Fruit fly (Drosophila melanogaster) S2 (cell line): ENCODE data around the gene Coq4.

Experiments
- CG8478 ChIP-seq: fragments of >200 bp; optimal IDR thresholded peaks from 2 replicates; lab custom pipeline; 2018
- CTCF ChIP-seq, 2 experiments: fragments of >200 bp; optimal IDR thresholded peaks; 2 replicates each; lab custom pipeline; 2018

DNA sequence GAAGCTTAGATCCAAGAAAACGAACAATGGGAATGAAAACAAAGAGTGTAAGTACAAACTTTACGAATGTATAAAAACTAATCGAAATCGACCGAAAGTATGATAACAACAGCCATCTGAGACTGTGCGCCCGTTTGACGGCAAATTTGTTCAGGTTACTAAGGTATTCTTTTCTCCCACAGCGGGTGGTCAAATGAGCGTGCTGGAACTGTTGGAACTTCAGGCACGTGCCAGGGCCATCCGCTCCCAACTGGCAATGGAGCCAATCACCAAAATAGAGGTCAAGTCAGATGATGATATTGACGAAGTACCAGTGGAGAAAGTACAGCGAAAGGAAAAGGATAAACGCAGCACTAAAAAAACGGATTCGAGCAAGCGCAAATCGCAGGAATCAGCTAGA, 2.9 kb upstream of the Coq4 start, which contains the start of gene CG12229:
- TF ChIP-seq CTCF (optimal IDR thresholded peaks at IDR 0.05; lab: Kevin White, UChicago) (no peak), CG8478 (lab: Kevin White, UChicago) (no peak)
